Worm (Caenorhabditis elegans) whole organism, late embryonic: ENCODE measurements around the gene B0513.4.
A peak's percentile ranks its signal among the peaks of the same experiment; 100 is the strongest.

Experiments used
- ama-1 ChIP-seq: fragments of 150-350 bp; optimal IDR thresholded peaks from 2 replicates; lab custom pipeline; 2014
- ceh-9 ChIP-seq: sonication (generic microtip); optimal IDR thresholded peaks from 2 replicates; lab custom pipeline; 2016; ENCODE audit warnings: mild to moderate bottlenecking, missing genetic modification characterization, inconsistent platforms, missing compliant biosample characterization
- elt-2 ChIP-seq: sonication (generic microtip); optimal IDR thresholded peaks from 2 replicates; lab custom pipeline; 2016; ENCODE audit warnings: missing genetic modification reagents, missing genetic modification characterization, missing compliant biosample characterization
- fax-1 ChIP-seq: sonication (generic microtip); optimal IDR thresholded peaks from 2 replicates; lab custom pipeline; 2016; ENCODE audit warnings: missing genotype, missing genetic modification characterization, missing compliant biosample characterization
- hlh-30 ChIP-seq: sonication (generic microtip); optimal IDR thresholded peaks from 2 replicates; lab custom pipeline; 2017; ENCODE audit warnings: antibody characterized with exemption, missing genetic modification characterization, missing compliant biosample characterization; ENCODE audit not compliant: insufficient read depth
- hlh-6 ChIP-seq: sonication (generic microtip); optimal IDR thresholded peaks from 2 replicates; lab custom pipeline; 2016; ENCODE audit warnings: missing genotype, missing genetic modification characterization, missing compliant biosample characterization
- nfya-1 ChIP-seq: sonication (generic microtip); optimal IDR thresholded peaks from 2 replicates; lab custom pipeline; 2017; ENCODE audit warnings: missing genetic modification characterization, mild to moderate bottlenecking, missing compliant biosample characterization, antibody characterized with exemption, moderate library complexity
- nhr-11 ChIP-seq: fragments of 150-350 bp; optimal IDR thresholded peaks from 2 replicates; lab custom pipeline; 2014; ENCODE audit warnings: missing biosample characterization, missing genetic modification characterization
- nhr-232 ChIP-seq: sonication (generic microtip); optimal IDR thresholded peaks from 2 replicates; lab custom pipeline; 2016; ENCODE audit warnings: missing genetic modification characterization, missing compliant biosample characterization
- pag-3 ChIP-seq: sonication (generic microtip); optimal IDR thresholded peaks from 2 replicates; lab custom pipeline; 2016; ENCODE audit warnings: missing compliant biosample characterization, missing genetic modification characterization, borderline replicate concordance
- sdc-2 ChIP-seq: sonication (generic microtip); optimal IDR thresholded peaks from 2 replicates; lab custom pipeline; 2016; ENCODE audit warnings: missing genotype, missing genetic modification characterization, missing compliant biosample characterization
- unc-3 ChIP-seq, 2 experiments: fragments of 200-800 bp in 1 of 2; sonication (Bioruptor generic) in 1 of 2; sonication (generic microtip) in 1 of 2; conservative IDR thresholded peaks in 1 of 2; optimal IDR thresholded peaks in 1 of 2; 2 replicates each; pipeline versions ENCODE4 v1.3.6 to Lab custom; 2016 to 2022; ENCODE audit warnings: missing compliant biosample characterization in 2 of 2, missing genetic modification characterization in 2 of 2, missing genetic modification reagents in 1 of 2
- unc-55 ChIP-seq: sonication (generic microtip); optimal IDR thresholded peaks from 2 replicates; lab custom pipeline; 2017; ENCODE audit warnings: missing biosample characterization, missing genetic modification reagents, missing genetic modification characterization
- unc-86 ChIP-seq: sonication (generic microtip); optimal IDR thresholded peaks from 2 replicates; lab custom pipeline; 2016; ENCODE audit warnings: missing genetic modification characterization, missing compliant biosample characterization

DNA sequence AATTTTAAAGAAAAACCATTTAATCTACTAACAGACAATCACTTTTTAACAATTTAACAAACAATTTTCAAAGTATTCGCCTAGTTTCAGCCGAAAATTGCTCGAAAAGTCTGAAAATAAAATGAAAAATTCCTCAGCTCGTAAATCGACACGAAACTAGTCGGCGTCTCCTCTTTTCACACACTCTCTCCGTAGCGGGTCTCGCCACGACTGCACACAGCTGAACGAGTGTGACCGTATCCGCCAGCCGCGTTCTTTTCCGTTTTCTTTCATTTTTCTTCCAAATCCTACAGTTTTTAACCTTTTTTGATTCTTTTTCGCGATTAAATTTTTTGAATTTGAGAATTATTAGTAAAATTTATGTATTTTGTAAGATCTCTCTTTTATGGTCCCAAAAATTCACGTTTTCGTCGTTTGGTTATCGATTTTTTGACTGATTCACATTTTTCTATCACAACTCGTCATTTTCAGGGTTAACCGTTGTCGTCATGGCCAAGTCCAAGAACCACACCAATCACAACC lies 1.9 kb downstream of the B0513.4 start, which contains the start of gene rpl-29:
- TF ChIP-seq elt-2 (tag; lab: Kevin White, UChicago) (no peak), hlh-30 (tag; lab: Kevin White, UChicago) (peak; percentile 52), sdc-2 (no peak), unc-3 (GFP tag; conservative IDR thresholded peaks at IDR 0.05; lab: Robert Waterston, UW) (no peak), unc-3 (tag; optimal IDR thresholded peaks at IDR 0.05; lab: Kevin White, UChicago) (no peak), ceh-9 (tag; lab: Kevin White, UChicago) (no peak), ama-1 (lab: Kevin White, UChicago) (no peak), nhr-232 (tag; lab: Kevin White, UChicago) (no peak), pag-3 (no peak), nfya-1 (peak; percentile 94), unc-55 (GFP tag; lab: Kevin White, UChicago) (peak; percentile 40), fax-1 (no peak), nhr-11 (no peak), unc-86 (tag; lab: Kevin White, UChicago) (no peak), hlh-6 (tag; lab: Kevin White, UChicago) (no peak)
